Fruit fly (Drosophila melanogaster) whole organism, wandering third instar larva: Measurements from ENCODE around the gene CG13287.

Experiments
- Hr78 ChIP-seq: fragments of >200 bp; optimal IDR thresholded peaks from 2 replicates; lab custom pipeline; 2017; ENCODE audit warnings: missing biosample characterization, missing genetic modification characterization
- Mio ChIP-seq: sonication (Bioruptor generic); optimal IDR thresholded peaks from 2 replicates; lab custom pipeline; 2016; ENCODE audit warnings: missing biosample characterization, missing genetic modification characterization
- Myc ChIP-seq: fragments of >200 bp; optimal IDR thresholded peaks from 2 replicates; lab custom pipeline; 2017
- N ChIP-seq: fragments of >200 bp; optimal IDR thresholded peaks from 2 replicates; lab custom pipeline; 2018; ENCODE audit warnings: missing biosample characterization, missing external identifiers, missing genetic modification characterization
- OdsH ChIP-seq: fragments of 200-800 bp; sonication (Bioruptor generic); optimal IDR thresholded peaks from 2 replicates; lab custom pipeline; 2016; ENCODE audit warnings: missing biosample characterization, mild to moderate bottlenecking, missing genetic modification characterization
- Sp1 ChIP-seq: fragments of 200-800 bp; sonication (Bioruptor generic); optimal IDR thresholded peaks from 3 replicates; lab custom pipeline; 2019; ENCODE audit warnings: missing biosample characterization, mild to moderate bottlenecking, missing genetic modification characterization, moderate library complexity
- ey ChIP-seq: fragments of 200-800 bp; sonication (Bioruptor generic); optimal IDR thresholded peaks from 2 replicates; lab custom pipeline; 2016; ENCODE audit warnings: missing biosample characterization, missing genetic modification characterization
- lola ChIP-seq: fragments of >200 bp; optimal IDR thresholded peaks from 2 replicates; lab custom pipeline; 2017; ENCODE audit warnings: missing biosample characterization, missing genetic modification characterization
- sage ChIP-seq: fragments of 200-800 bp; sonication (Bioruptor generic); optimal IDR thresholded peaks from 2 replicates; lab custom pipeline; 2016; ENCODE audit warnings: missing biosample characterization, mild to moderate bottlenecking, missing genetic modification characterization

DNA sequence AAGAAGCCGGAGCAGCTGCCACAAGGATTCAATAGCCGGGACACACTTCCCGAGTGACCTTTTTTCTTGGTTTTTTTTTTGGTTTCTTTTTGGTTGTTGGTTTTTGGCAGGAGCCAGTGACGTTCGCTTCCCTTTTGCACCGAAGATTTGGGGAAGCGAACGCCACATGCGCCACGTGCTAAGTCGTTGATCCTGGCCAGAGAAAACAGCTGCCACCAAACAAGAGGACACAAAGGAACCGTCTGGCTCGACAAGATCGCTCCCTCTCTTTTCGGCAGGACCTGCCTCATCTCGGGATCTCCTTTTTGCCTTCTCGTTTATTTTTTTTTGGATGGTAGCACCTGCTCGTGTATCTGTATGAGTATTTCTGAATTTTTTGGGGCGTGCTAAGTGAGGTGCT is 23.1 kb upstream of the CG13287 start:
- TF ChIP-seq N (no peak), OdsH (GFP tag; lab: Kevin White, UChicago) (no peak), Mio (GFP tag; lab: Kevin White, UChicago) (no peak), Hr78 (GFP tag; lab: Kevin White, UChicago) (no peak), lola (no peak), sage (GFP tag; lab: Kevin White, UChicago) (no peak), Myc (no peak), Sp1 (no peak), ey (no peak)
